Worm (Caenorhabditis elegans): ENCODE results near the gene C06H5.14.
"Not testable (repeated sequence)": the region's sequence is repeated elsewhere in the genome, so short reads cannot be mapped to it uniquely, and the experiment has no call there.

Gene C06H5.14

ce11 chrV:17918726-17919125 lies 14.8 kb downstream of the C06H5.14 start, which contains the start of gene C06H5.8:
C06H5.8 (plus strand) TSS chrV:17919026.
- no peak for TF ChIP-seq lin-11 (tag; optimal IDR thresholded peaks at IDR 0.05)
- TF ChIP-seq nhr-11 (tag; optimal IDR thresholded peaks at IDR 0.05): no peak
- TF ChIP-seq rnt-1 (tag; optimal IDR thresholded peaks at IDR 0.05): no peak
- TF ChIP-seq nfya-1 (tag; optimal IDR thresholded peaks at IDR 0.05): no peak
- TF ChIP-seq ceh-22 (tag; optimal IDR thresholded peaks at IDR 0.05): no peak
- no peak for TF ChIP-seq ceh-45 (GFP tag; IDR thresholded peaks at IDR 0.05)
- no peak for TF ChIP-seq sox-2 (GFP tag; IDR thresholded peaks at IDR 0.05)
- TF ChIP-seq pat-9 (tag; optimal IDR thresholded peaks at IDR 0.05): no peak
- no peak for TF ChIP-seq ahr-1 (tag; optimal IDR thresholded peaks at IDR 0.05)

- no peak for TF ChIP-seq dmd-4 (tag; optimal IDR thresholded peaks at IDR 0.05; ENCODE audit: borderline replicate concordance)
- no peak for TF ChIP-seq fkh-6 (tag; optimal IDR thresholded peaks at IDR 0.05)
- peak; percentile 56 for TF ChIP-seq pax-1 (tag; optimal IDR thresholded peaks at IDR 0.05)
- TF ChIP-seq rnt-1 (tag; optimal IDR thresholded peaks at IDR 0.05): no peak
- TF ChIP-seq ceh-45 (GFP tag; IDR thresholded peaks at IDR 0.05): no peak
- TF ChIP-seq dve-1 (tag; optimal IDR thresholded peaks at IDR 0.05): no peak
- TF ChIP-seq ceh-48 (tag; optimal IDR thresholded peaks at IDR 0.05): peak; percentile 48
- TF ChIP-seq ceh-34 (tag; optimal IDR thresholded peaks at IDR 0.05): no peak
- TF ChIP-seq unc-42 (tag; optimal IDR thresholded peaks at IDR 0.05): peak; percentile 2
- TF ChIP-seq ttx-3 (tag; optimal IDR thresholded peaks at IDR 0.05): no peak
- peak; percentile 63 for TF ChIP-seq nfya-1 (tag; optimal IDR thresholded peaks at IDR 0.05)
- peak; percentile 46 for TF ChIP-seq unc-55 (GFP tag; optimal IDR thresholded peaks at IDR 0.05)
Measured at ce11 chrV:17921423-17921822, 17.5 kb downstream of the C06H5.14 start, which contains the start of gene E01B7.2. E01B7.2 (plus strand) TSS chrV:17921772.

ce11 chrV:17924095-17925000 lies 20.4 kb downstream of the C06H5.14 start, which contains the start of gene usp-50:
usp-50 (plus strand) TSS chrV:17924916.
- not testable (repeated sequence) for TF ChIP-seq ceh-45 (GFP tag; IDR thresholded peaks at IDR 0.05); ceh-31 (tag; optimal IDR thresholded peaks at IDR 0.05); dve-1 (tag; optimal IDR thresholded peaks at IDR 0.05)

- TF ChIP-seq ztf-16 (tag; optimal IDR thresholded peaks at IDR 0.05) (no peak), pag-3 (tag; optimal IDR thresholded peaks at IDR 0.05; ENCODE audit: borderline replicate concordance) (peak; percentile 46)
Measured at ce11 chrV:17928128-17928527, 24.2 kb downstream of the C06H5.14 start.

- TF ChIP-seq ceh-22 (tag; optimal IDR thresholded peaks at IDR 0.05) (no peak), eyg-1 (tag; optimal IDR thresholded peaks at IDR 0.05) (no peak), sox-4 (tag; optimal IDR thresholded peaks at IDR 0.05) (no peak), K02D7.2 (tag; optimal IDR thresholded peaks at IDR 0.05) (no peak), tbx-7 (tag; optimal IDR thresholded peaks at IDR 0.05) (no peak), C38D4.7 (GFP tag; optimal IDR thresholded peaks at IDR 0.05) (no peak), elt-2 (tag; optimal IDR thresholded peaks at IDR 0.05) (no peak)
Measured at ce11 chrV:17931795-17932194, 27.9 kb downstream of the C06H5.14 start.

- no peak for TF ChIP-seq hlh-30 (tag; optimal IDR thresholded peaks at IDR 0.05; ENCODE audit: insufficient read depth)
- TF ChIP-seq elt-4 (tag; optimal IDR thresholded peaks at IDR 0.05): no peak
- no peak for TF ChIP-seq nhr-11 (tag; optimal IDR thresholded peaks at IDR 0.05)
- TF ChIP-seq Y22D7AL.16 (tag; optimal IDR thresholded peaks at IDR 0.05): no peak
- no peak for TF ChIP-seq nhr-232 (tag; optimal IDR thresholded peaks at IDR 0.05)
- TF ChIP-seq ceh-19 (GFP tag; optimal IDR thresholded peaks at IDR 0.05): no peak
- no peak for TF ChIP-seq C08G9.2 (tag; optimal IDR thresholded peaks at IDR 0.05)
- no peak for TF ChIP-seq elt-2 (tag; optimal IDR thresholded peaks at IDR 0.05)
- TF ChIP-seq che-1 (tag; optimal IDR thresholded peaks at IDR 0.05): no peak
- TF ChIP-seq fax-1 (tag; optimal IDR thresholded peaks at IDR 0.05): no peak
- no peak for TF ChIP-seq sox-2 (GFP tag; IDR thresholded peaks at IDR 0.05)
- no peak for TF ChIP-seq ceh-48 (tag; optimal IDR thresholded peaks at IDR 0.05)
- no peak for TF ChIP-seq odd-2 (tag; optimal IDR thresholded peaks at IDR 0.05)
- no peak for TF ChIP-seq sdc-2 (tag; optimal IDR thresholded peaks at IDR 0.05)
- no peak for TF ChIP-seq hlh-15 (tag; optimal IDR thresholded peaks at IDR 0.05)
- no peak for TF ChIP-seq ceh-2 (tag; optimal IDR thresholded peaks at IDR 0.05)
- TF ChIP-seq fkh-6 (tag; optimal IDR thresholded peaks at IDR 0.05): no peak
- TF ChIP-seq pqm-1 (tag; optimal IDR thresholded peaks at IDR 0.05): no peak
- no peak for TF ChIP-seq ama-1 (optimal IDR thresholded peaks at IDR 0.05)
Measured at ce11 chrV:17935857-17936256, 31.9 kb downstream of the C06H5.14 start.

Data from whole organism, late embryonic.